Fruit fly (Drosophila melanogaster): ENCODE data around the gene CG10903.

Gene CG10903

dm6 chr3R:8032923-8033478, 2.8 kb downstream of the CG10903 start, which contains the start of the genes CG11035 and unc-45 (continued):
- TF ChIP-seq Eip93F (GFP tag; optimal IDR thresholded peaks at IDR 0.05): no peak
- peak; percentile 20 for TF ChIP-seq Sox14 (GFP tag; optimal IDR thresholded peaks at IDR 0.05)
- TF ChIP-seq net (GFP tag; optimal IDR thresholded peaks at IDR 0.05): no peak
- TF ChIP-seq cyc (GFP tag; optimal IDR thresholded peaks at IDR 0.05): peak; percentile 28
- TF ChIP-seq fd85E (GFP tag; optimal IDR thresholded peaks at IDR 0.05): no peak
- no peak for TF ChIP-seq spab (GFP tag; optimal IDR thresholded peaks at IDR 0.05)
- TF ChIP-seq fkh (GFP tag; optimal IDR thresholded peaks at IDR 0.05): no peak
- peak; percentile 28 for TF ChIP-seq CG32006 (GFP tag; optimal IDR thresholded peaks at IDR 0.05)
- TF ChIP-seq CG10631 (GFP tag; optimal IDR thresholded peaks at IDR 0.05): no peak
- no peak for TF ChIP-seq CG6854 (GFP tag; optimal IDR thresholded peaks at IDR 0.05)
- TF ChIP-seq Ets21C (GFP tag; optimal IDR thresholded peaks at IDR 0.05): no peak
- TF ChIP-seq Smox (GFP tag; optimal IDR thresholded peaks at IDR 0.05): peak; percentile 31
- TF ChIP-seq Sox102F (GFP tag; optimal IDR thresholded peaks at IDR 0.05): no peak
- TF ChIP-seq CG8119 (GFP tag; IDR thresholded peaks at IDR 0.05): no peak
- TF ChIP-seq CG6163 (GFP tag; IDR thresholded peaks at IDR 0.05): 0 out of 3 replicates have a peak, but pooled peaks have one; percentile 25
- no peak for TF ChIP-seq CG6276 (GFP tag; optimal IDR thresholded peaks at IDR 0.05)
- peak; percentile 68 for TF ChIP-seq dsx (GFP tag; optimal IDR thresholded peaks at IDR 0.05; ENCODE audit: poor library complexity, severe bottlenecking)

- TF ChIP-seq Smox (GFP tag; optimal IDR thresholded peaks at IDR 0.05) (peak; percentile 28), CG31627 (GFP tag; optimal IDR thresholded peaks at IDR 0.05) (peak; percentile 48), Ets21C (GFP tag; optimal IDR thresholded peaks at IDR 0.05) (peak; percentile 13), CG6808 (GFP tag; optimal IDR thresholded peaks at IDR 0.05) (peak; percentile 46), CG11902 (GFP tag; optimal IDR thresholded peaks at IDR 0.05) (peak; percentile 47), CG6276 (GFP tag; optimal IDR thresholded peaks at IDR 0.05) (peak; percentile 78), CG16779 (tag; optimal IDR thresholded peaks at IDR 0.05) (no peak), topi (GFP tag; optimal IDR thresholded peaks at IDR 0.05) (peak; percentile 58), lz (GFP tag; optimal IDR thresholded peaks at IDR 0.05) (peak; percentile 48), salr (GFP tag; optimal IDR thresholded peaks at IDR 0.05) (peak in 1 of 2 experiments; percentile 46), spab (GFP tag; optimal IDR thresholded peaks at IDR 0.05) (peak; percentile 21), CG3919 (GFP tag; optimal IDR thresholded peaks at IDR 0.05) (peak; percentile 83), fd85E (GFP tag; optimal IDR thresholded peaks at IDR 0.05) (no peak), CG3032 (tag; optimal IDR thresholded peaks at IDR 0.05) (peak; percentile 46), acj6 (GFP tag; optimal IDR thresholded peaks at IDR 0.05) (peak; percentile 54), CG6792 (GFP tag; optimal IDR thresholded peaks at IDR 0.05) (peak; percentile 61), ss (GFP tag; optimal IDR thresholded peaks at IDR 0.05) (no peak), CG6163 (GFP tag; IDR thresholded peaks at IDR 0.05) (peak; percentile 90), CG9139 (GFP tag; optimal IDR thresholded peaks at IDR 0.05) (no peak), CG8632 (GFP tag; optimal IDR thresholded peaks at IDR 0.05) (peak; percentile 50), CG15336 (GFP tag; IDR thresholded peaks at IDR 0.05) (peak; percentile 82), achi (GFP tag; optimal IDR thresholded peaks at IDR 0.05) (peak; percentile 55), CG10631 (GFP tag; optimal IDR thresholded peaks at IDR 0.05) (peak; percentile 54), CG6854 (GFP tag; optimal IDR thresholded peaks at IDR 0.05) (no peak), fd59A (GFP tag; optimal IDR thresholded peaks at IDR 0.05) (no peak), vri (GFP tag; optimal IDR thresholded peaks at IDR 0.05) (no peak), eg (GFP tag; IDR thresholded peaks at IDR 0.05) (peak; percentile 92), Gug (GFP tag; IDR thresholded peaks at IDR 0.05) (peak; percentile 79), Eip78C (GFP tag) (peak; percentile 90), Sox102F (GFP tag; optimal IDR thresholded peaks at IDR 0.05) (peak; percentile 51), CG8319 (GFP tag; optimal IDR thresholded peaks at IDR 0.05) (peak; percentile 54), Blimp-1 (GFP tag; optimal IDR thresholded peaks at IDR 0.05) (peak; percentile 10), Sox15 (GFP tag; optimal IDR thresholded peaks at IDR 0.05) (no peak), Eip75B (GFP tag; optimal IDR thresholded peaks at IDR 0.05) (peak; percentile 58), dsx (GFP tag; optimal IDR thresholded peaks at IDR 0.05; ENCODE audit: poor library complexity, severe bottlenecking) (peak; percentile 19), CG8119 (GFP tag; IDR thresholded peaks at IDR 0.05) (peak; percentile 88), Ets96B (tag; optimal IDR thresholded peaks at IDR 0.05) (peak; percentile 53), dac (GFP tag; optimal IDR thresholded peaks at IDR 0.05) (peak; percentile 69), CG34406 (GFP tag; optimal IDR thresholded peaks at IDR 0.05) (peak; percentile 50), svp (GFP tag) (peak; percentile 89), CG32006 (GFP tag; optimal IDR thresholded peaks at IDR 0.05) (peak; percentile 84), Eip93F (GFP tag; optimal IDR thresholded peaks at IDR 0.05) (no peak), CG7368 (GFP tag; optimal IDR thresholded peaks at IDR 0.05) (peak; percentile 63)
These were observed 7.7 kb downstream of the CG10903 start for dm6 chr3R:8037896-8038295.
